Worm (Caenorhabditis elegans): ENCODE data around the gene T04A6.3.

T04A6.3 gene

ce11 chrIII:7566098-7566497 is 42.0 kb downstream of the T04A6.3 start, which contains the start of gene ttr-32:
ttr-32 (plus strand) TSS chrIII:7566411.
- no peak for TF ChIP-seq W03F9.2 (tag; optimal IDR thresholded peaks at IDR 0.05)
- TF ChIP-seq him-1 (tag; optimal IDR thresholded peaks at IDR 0.05) = no peak
- no peak for TF ChIP-seq dao-5 (tag; optimal IDR thresholded peaks at IDR 0.05)

- TF ChIP-seq W03F9.2 (tag; optimal IDR thresholded peaks at IDR 0.05) = no peak
- TF ChIP-seq him-1 (tag; optimal IDR thresholded peaks at IDR 0.05) = no peak
- no peak for TF ChIP-seq dao-5 (tag; optimal IDR thresholded peaks at IDR 0.05)
Observed at ce11 chrIII:7565247-7565646, 42.9 kb downstream of the T04A6.3 start, which contains the start of gene ttr-8. ttr-8 (minus strand) TSS chrIII:7565347.

ce11 chrIII:7561872-7562271 is 46.3 kb downstream of the T04A6.3 start, which contains the start of gene lgc-12:
lgc-12 (plus strand) TSS chrIII:7562172.
- TF ChIP-seq him-1 (tag; optimal IDR thresholded peaks at IDR 0.05) = no peak
- TF ChIP-seq dao-5 (tag; optimal IDR thresholded peaks at IDR 0.05) = no peak
- TF ChIP-seq W03F9.2 (tag; optimal IDR thresholded peaks at IDR 0.05) = no peak

- TF ChIP-seq dao-5 (tag; optimal IDR thresholded peaks at IDR 0.05) = no peak
- no peak for TF ChIP-seq him-1 (tag; optimal IDR thresholded peaks at IDR 0.05)
- TF ChIP-seq W03F9.2 (tag; optimal IDR thresholded peaks at IDR 0.05) = no peak
Observed at ce11 chrIII:7559869-7560268, 48.3 kb downstream of the T04A6.3 start.

ce11 chrIII:7558658-7559057 is 49.5 kb downstream of the T04A6.3 start:
- TF ChIP-seq dao-5 (tag; optimal IDR thresholded peaks at IDR 0.05) (no peak), him-1 (tag; optimal IDR thresholded peaks at IDR 0.05) (no peak), W03F9.2 (tag; optimal IDR thresholded peaks at IDR 0.05) (no peak)

ce11 chrIII:7557930-7558470 is 50.1 kb downstream of the T04A6.3 start:
- no peak for TF ChIP-seq dao-5 (tag; optimal IDR thresholded peaks at IDR 0.05)
- TF ChIP-seq him-1 (tag; optimal IDR thresholded peaks at IDR 0.05) = no peak
- no peak for TF ChIP-seq W03F9.2 (tag; optimal IDR thresholded peaks at IDR 0.05)
